Worm (Caenorhabditis elegans): Measurements from ENCODE around the gene rpl-29.

The rpl-29 gene

ce11 chrIV:13883922-13884321 is 1.9 kb downstream of the rpl-29 start:
- TF ChIP-seq ttx-3 (tag; optimal IDR thresholded peaks at IDR 0.05), result no peak
- no peak for TF ChIP-seq mec-3 (tag; optimal IDR thresholded peaks at IDR 0.05; ENCODE audit: borderline replicate concordance)
- no peak for TF ChIP-seq ceh-34 (tag; optimal IDR thresholded peaks at IDR 0.05)
- TF ChIP-seq K09A11.1 (tag; optimal IDR thresholded peaks at IDR 0.05; ENCODE audit: insufficient read depth), result no peak
- TF ChIP-seq ceh-2 (tag; optimal IDR thresholded peaks at IDR 0.05), result no peak
- no peak for TF ChIP-seq ceh-14 (tag; optimal IDR thresholded peaks at IDR 0.05)
- TF ChIP-seq nfya-1 (tag; optimal IDR thresholded peaks at IDR 0.05), result no peak
- no peak for TF ChIP-seq ceh-24 (tag; optimal IDR thresholded peaks at IDR 0.05)

DNA sequence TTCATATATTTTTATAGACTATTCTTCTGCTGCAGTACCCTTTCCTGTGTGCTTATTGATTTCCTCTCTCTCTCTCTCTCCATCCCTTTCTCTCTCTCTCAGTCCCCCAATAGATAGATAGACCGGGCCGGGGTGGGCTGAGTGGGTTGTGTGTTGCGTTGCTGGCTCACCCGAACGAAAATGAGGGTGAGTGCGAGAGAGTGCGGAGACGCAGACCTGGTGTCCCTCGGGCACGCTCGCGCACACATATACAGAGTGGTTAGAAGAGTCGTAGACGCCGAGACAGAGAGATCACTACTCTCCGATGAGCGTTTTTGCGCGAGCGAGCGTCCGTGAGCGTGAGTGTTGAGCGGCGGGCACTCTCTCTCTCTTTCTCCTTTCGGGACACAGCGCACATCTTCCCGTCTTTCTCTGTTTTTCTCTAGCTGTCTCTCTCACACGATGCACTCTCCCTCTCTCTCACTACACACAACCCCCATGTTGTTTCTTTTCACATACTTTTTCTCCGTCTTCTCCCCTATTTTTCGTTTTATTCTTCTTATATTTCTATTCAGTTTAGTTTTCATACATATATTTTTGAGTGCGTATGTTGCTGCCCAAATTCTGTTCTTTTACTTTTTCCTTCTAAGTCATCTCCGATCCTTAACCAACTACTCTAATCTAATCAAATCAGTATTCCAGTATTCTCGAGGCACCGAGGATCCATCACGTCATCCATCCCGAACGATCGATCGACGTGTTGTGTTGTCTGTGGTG is 5.6 kb downstream of the rpl-29 start, which contains the start of gene lin-66:
Gene lin-66, plus strand, starts transcription at position 672 of the 756 bp plus-strand sequence.
- TF ChIP-seq hlh-30 (tag; optimal IDR thresholded peaks at IDR 0.05; ENCODE audit: insufficient read depth) (peak; percentile 82), F13H6.1 (tag; optimal IDR thresholded peaks at IDR 0.05) (peak; percentile 79), pax-1 (tag; optimal IDR thresholded peaks at IDR 0.05) (no peak), ceh-9 (tag; optimal IDR thresholded peaks at IDR 0.05) (no peak), tbx-2 (tag; optimal IDR thresholded peaks at IDR 0.05) (peak; percentile 96), C08G9.2 (tag; optimal IDR thresholded peaks at IDR 0.05) (peak; percentile 47), unc-86 (tag; optimal IDR thresholded peaks at IDR 0.05) (peak; percentile 51), ceh-30 (tag; optimal IDR thresholded peaks at IDR 0.05) (no peak), ahr-1 (tag; optimal IDR thresholded peaks at IDR 0.05) (no peak), ceh-45 (GFP tag; IDR thresholded peaks at IDR 0.05) (no peak), ceh-24 (tag; optimal IDR thresholded peaks at IDR 0.05) (no peak), fkh-6 (tag; optimal IDR thresholded peaks at IDR 0.05) (peak; percentile 29), nhr-232 (tag; optimal IDR thresholded peaks at IDR 0.05) (no peak), pat-9 (tag; optimal IDR thresholded peaks at IDR 0.05) (peak; percentile 30), ceh-18 (tag; optimal IDR thresholded peaks at IDR 0.05) (peak; percentile 97), ttx-3 (tag; optimal IDR thresholded peaks at IDR 0.05) (no peak), sox-4 (tag; optimal IDR thresholded peaks at IDR 0.05) (no peak), hlh-8 (tag; optimal IDR thresholded peaks at IDR 0.05) (peak; percentile 44), lim-6 (tag; optimal IDR thresholded peaks at IDR 0.05) (peak; percentile 65), pqm-1 (tag; optimal IDR thresholded peaks at IDR 0.05) (peak; percentile 56), sdc-2 (tag; optimal IDR thresholded peaks at IDR 0.05) (peak; percentile 74), pag-3 (tag; optimal IDR thresholded peaks at IDR 0.05; ENCODE audit: borderline replicate concordance) (no peak), ceh-2 (tag; optimal IDR thresholded peaks at IDR 0.05) (peak; percentile 77), che-1 (tag; optimal IDR thresholded peaks at IDR 0.05) (peak; percentile 48), ceh-31 (tag; optimal IDR thresholded peaks at IDR 0.05) (peak; percentile 97), ceh-6 (GFP tag; optimal IDR thresholded peaks at IDR 0.05) (peak; percentile 62), K09A11.1 (tag; optimal IDR thresholded peaks at IDR 0.05; ENCODE audit: insufficient read depth) (no peak), rnt-1 (tag; optimal IDR thresholded peaks at IDR 0.05) (peak; percentile 90), syd-9 (tag; optimal IDR thresholded peaks at IDR 0.05) (peak; percentile 88), zip-5 (tag; optimal IDR thresholded peaks at IDR 0.05) (no peak), ceh-22 (tag; optimal IDR thresholded peaks at IDR 0.05) (no peak), npax-4 (tag; optimal IDR thresholded peaks at IDR 0.05) (no peak), nfya-1 (tag; optimal IDR thresholded peaks at IDR 0.05) (peak; percentile 93), sox-2 (GFP tag; IDR thresholded peaks at IDR 0.05) (no peak), C38D4.7 (GFP tag; optimal IDR thresholded peaks at IDR 0.05) (no peak), pha-4 (tag; optimal IDR thresholded peaks at IDR 0.05) (no peak), unc-55 (GFP tag; optimal IDR thresholded peaks at IDR 0.05) (peak; percentile 2), pha-2 (tag; optimal IDR thresholded peaks at IDR 0.05) (peak; percentile 59), dve-1 (tag; optimal IDR thresholded peaks at IDR 0.05) (peak; percentile 27), fkh-10 (GFP tag; optimal IDR thresholded peaks at IDR 0.05) (no peak), nhr-11 (tag; optimal IDR thresholded peaks at IDR 0.05) (no peak), Y22D7AL.16 (tag; optimal IDR thresholded peaks at IDR 0.05) (no peak), T23F11.4 (GFP tag; optimal IDR thresholded peaks at IDR 0.05) (peak; percentile 69), ztf-16 (tag; optimal IDR thresholded peaks at IDR 0.05) (peak; percentile 41), ceh-48 (tag; optimal IDR thresholded peaks at IDR 0.05) (peak; percentile 92), ceh-19 (GFP tag; optimal IDR thresholded peaks at IDR 0.05) (no peak), ceh-34 (tag; optimal IDR thresholded peaks at IDR 0.05) (peak; percentile 94)

Measured in whole organism, late embryonic.